Worm (Caenorhabditis elegans) whole organism, midembryonic: ENCODE measurements around the gene F31F7.2.

ENCODE experiments used
- cog-1 ChIP-seq: sonication (generic microtip); optimal IDR thresholded peaks from 2 replicates; lab custom pipeline; 2016; ENCODE audit warnings: missing genetic modification characterization, missing compliant biosample characterization
- flt-1 ChIP-seq: fragments of 200-800 bp; sonication (Bioruptor generic); IDR thresholded peaks from 2 replicates; pipeline ENCODE4 v1.3.6; 2022; ENCODE audit warnings: missing genetic modification characterization, missing compliant biosample characterization
- med-1 ChIP-seq: sonication (generic microtip); optimal IDR thresholded peaks from 2 replicates; lab custom pipeline; 2017; ENCODE audit warnings: missing genetic modification characterization, mild to moderate bottlenecking, missing compliant biosample characterization, antibody characterized with exemption, missing genetic modification reagents; ENCODE audit not compliant: insufficient read depth
- ref-1 ChIP-seq: fragments of 200-800 bp; sonication (Bioruptor generic); conservative IDR thresholded peaks from 2 replicates; pipeline ENCODE4 v1.3.6; 2022; ENCODE audit warnings: missing genetic modification reagents, missing genetic modification characterization, missing compliant biosample characterization
- tab-1 ChIP-seq: fragments of 200-800 bp; sonication (Bioruptor generic); IDR thresholded peaks from 2 replicates; pipeline ENCODE4 v1.3.6; 2022; ENCODE audit warnings: missing genetic modification characterization, missing compliant biosample characterization
- ztf-29 ChIP-seq: fragments of 200-800 bp; sonication (Bioruptor generic); IDR thresholded peaks from 2 replicates; pipeline ENCODE4 v1.3.6; 2022; ENCODE audit warnings: missing genetic modification reagents, missing genetic modification characterization, missing compliant biosample characterization

DNA sequence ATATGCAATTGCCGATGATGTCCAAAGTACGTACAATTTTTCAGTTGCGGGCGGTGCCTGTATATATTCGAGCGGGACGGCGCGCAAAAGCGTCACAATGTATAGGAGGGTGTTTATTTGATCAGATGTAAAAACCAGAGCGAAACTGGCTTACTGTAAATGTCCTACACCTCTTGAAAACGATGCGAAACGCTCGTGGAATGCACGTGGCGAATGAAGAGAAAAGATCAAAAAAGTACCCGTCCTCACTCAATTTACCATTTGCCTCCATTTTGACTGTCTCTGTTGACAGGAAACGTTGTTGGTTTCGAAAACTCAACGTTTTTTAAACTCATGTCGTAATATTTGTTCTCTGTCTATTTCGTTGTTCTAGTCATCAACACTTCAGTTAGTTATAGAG lies 29.9 kb upstream of the F31F7.2 start:
- TF ChIP-seq flt-1 (GFP tag; lab: Robert Waterston, UW) = no peak
- no peak for TF ChIP-seq cog-1
- no peak for TF ChIP-seq tab-1 (GFP tag; lab: Robert Waterston, UW)
- TF ChIP-seq ztf-29 (GFP tag; lab: Robert Waterston, UW) = no peak
- TF ChIP-seq ref-1 (GFP tag; lab: Robert Waterston, UW) = no peak
- no peak for TF ChIP-seq med-1 (GFP tag; lab: Kevin White, UChicago)
